Worm (Caenorhabditis elegans): Measurements from ENCODE around the gene srsx-39.
"Not testable (repeated sequence)": the region's sequence is repeated elsewhere in the genome, so short reads cannot be mapped to it uniquely, and the experiment has no call there.

The srsx-39 gene

DNA sequence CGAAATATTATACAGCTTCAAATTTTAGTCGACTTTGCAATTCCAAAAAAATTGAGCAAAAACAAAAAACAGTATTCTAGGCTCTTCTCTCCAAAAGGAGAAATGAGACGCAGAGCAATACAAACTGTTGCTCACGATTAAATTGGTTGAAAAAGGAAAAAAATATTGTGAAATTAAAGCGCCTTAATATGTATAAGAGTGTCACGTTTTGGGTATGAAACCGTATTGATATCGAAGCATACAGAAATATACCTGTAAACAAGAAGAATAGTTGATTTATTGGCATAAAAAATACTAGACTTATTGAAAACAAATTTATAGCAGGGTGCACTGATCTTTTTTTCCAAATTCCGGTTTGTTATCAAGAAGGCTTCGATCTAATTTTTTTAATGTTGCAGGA is 9.2 kb upstream of the srsx-39 start, which contains the start of gene M01B2.13:
Gene M01B2.13 (minus strand): TSS at position 101 of the 400 bp plus-strand sequence.
- no peak for TF ChIP-seq sox-4 (tag; optimal IDR thresholded peaks at IDR 0.05)
- no peak for TF ChIP-seq blmp-1 (tag; optimal IDR thresholded peaks at IDR 0.05)
- TF ChIP-seq ceh-8 (GFP tag; optimal IDR thresholded peaks at IDR 0.05) = no peak
- no peak for TF ChIP-seq snu-23 (GFP tag; optimal IDR thresholded peaks at IDR 0.05)
- TF ChIP-seq ama-1 (optimal IDR thresholded peaks at IDR 0.05) = no peak
- no peak for TF ChIP-seq nhr-76 (tag; optimal IDR thresholded peaks at IDR 0.05)
- TF ChIP-seq ets-5 (GFP tag; IDR thresholded peaks at IDR 0.05) = no peak
- TF ChIP-seq nhr-237 (tag; optimal IDR thresholded peaks at IDR 0.05) = no peak
- no peak for TF ChIP-seq zip-4 (GFP tag; optimal IDR thresholded peaks at IDR 0.05)
- TF ChIP-seq lsy-2 (tag; optimal IDR thresholded peaks at IDR 0.05) = no peak
- no peak for TF ChIP-seq efl-3 (GFP tag; optimal IDR thresholded peaks at IDR 0.05)

DNA sequence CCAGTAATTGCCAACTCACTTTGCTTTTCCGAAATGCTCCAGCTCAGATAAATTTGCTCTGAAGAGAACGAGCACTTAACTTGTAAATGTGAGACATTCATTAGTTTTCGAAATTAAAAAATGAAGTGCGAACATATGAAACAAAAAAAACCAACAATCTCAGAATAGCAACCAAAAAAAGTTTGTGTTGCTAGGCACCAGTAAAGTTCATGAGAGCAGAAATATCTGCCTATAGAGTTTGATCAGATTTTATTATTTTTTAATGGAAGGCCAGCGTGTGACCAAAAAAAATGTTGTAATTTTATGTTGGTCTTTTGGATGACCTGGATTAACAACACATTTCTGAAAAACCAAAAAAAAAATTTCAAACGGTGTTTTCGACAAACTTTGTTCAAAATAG is 7.6 kb upstream of the srsx-39 start, which contains the start of gene M01B2.12:
Gene M01B2.12 (minus strand): TSS at position 101 of the 400 bp plus-strand sequence.
- no peak for TF ChIP-seq efl-3 (GFP tag; optimal IDR thresholded peaks at IDR 0.05)

ce11 chrV:15262336-15262735 is 5.8 kb upstream of the srsx-39 start, which contains the start of gene M01B2.10:
Gene M01B2.10, minus strand, starts transcription at chrV:15262436.
- not testable (repeated sequence) for TF ChIP-seq nhr-47 (tag; optimal IDR thresholded peaks at IDR 0.05); ztf-11 (tag; optimal IDR thresholded peaks at IDR 0.05); zip-4 (GFP tag; optimal IDR thresholded peaks at IDR 0.05)

- TF ChIP-seq nhr-28 (tag; optimal IDR thresholded peaks at IDR 0.05) (no peak), dsc-1 (tag; optimal IDR thresholded peaks at IDR 0.05) (peak; percentile 0), mep-1 (tag; optimal IDR thresholded peaks at IDR 0.05) (no peak), pag-3 (tag; optimal IDR thresholded peaks at IDR 0.05; ENCODE audit: borderline replicate concordance, insufficient read depth) (no peak), sptf-1 (tag; optimal IDR thresholded peaks at IDR 0.05) (no peak), fkh-8 (tag; optimal IDR thresholded peaks at IDR 0.05) (no peak)
Measured at ce11 chrV:15259904-15260303, 3.3 kb upstream of the srsx-39 start, which contains the start of gene M01B2.8. Gene M01B2.8, plus strand, starts transcription at chrV:15260204.

- TF ChIP-seq tbx-2 (tag; optimal IDR thresholded peaks at IDR 0.05) (no peak), ama-1 (optimal IDR thresholded peaks at IDR 0.05) (no peak), lir-3 (tag; optimal IDR thresholded peaks at IDR 0.05; ENCODE audit: poor library complexity) (no peak), nhr-71 (tag; optimal IDR thresholded peaks at IDR 0.05) (no peak), F16B12.6 (tag; optimal IDR thresholded peaks at IDR 0.05) (no peak), unc-130 (tag; optimal IDR thresholded peaks at IDR 0.05) (no peak), unc-30 (tag; optimal IDR thresholded peaks at IDR 0.05) (no peak), nhr-237 (tag; optimal IDR thresholded peaks at IDR 0.05) (no peak), mep-1 (tag; optimal IDR thresholded peaks at IDR 0.05) (no peak), hlh-4 (tag; optimal IDR thresholded peaks at IDR 0.05) (no peak), ceh-90 (tag; optimal IDR thresholded peaks at IDR 0.05) (no peak)
Measured at ce11 chrV:15259049-15259448, 2.5 kb upstream of the srsx-39 start, which contains the start of gene srsx-37. Gene srsx-37, minus strand, starts transcription at chrV:15259149.

DNA sequence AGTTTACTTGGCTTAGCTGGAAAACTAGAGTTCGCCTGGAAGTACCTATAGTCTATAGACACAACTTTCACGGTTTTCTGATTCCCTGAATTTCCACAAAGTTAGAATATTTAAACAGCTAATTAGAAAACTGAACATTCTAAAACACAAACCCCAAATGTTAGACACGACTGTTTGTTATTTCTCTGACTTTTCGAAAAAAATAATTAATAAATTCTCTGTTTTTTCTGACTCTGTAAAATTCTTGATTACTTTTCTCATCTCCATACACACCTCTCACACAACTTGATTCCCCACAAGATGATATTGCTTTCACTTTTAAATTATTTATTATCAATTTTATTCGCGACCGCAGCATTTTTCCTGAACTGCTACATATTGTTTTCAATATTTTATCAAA is 3.0 kb downstream of the srsx-39 start, which contains the start of gene srbc-75:
Gene srbc-75 (plus strand): TSS at position 301 of the 400 bp plus-strand sequence.
- TF ChIP-seq pqm-1 (tag; optimal IDR thresholded peaks at IDR 0.05) = no peak
- TF ChIP-seq hlh-17 (GFP tag; optimal IDR thresholded peaks at IDR 0.05; ENCODE audit: borderline replicate concordance) = no peak
- TF ChIP-seq blmp-1 (tag; optimal IDR thresholded peaks at IDR 0.05) = peak; percentile 3
- TF ChIP-seq nhr-84 (tag; optimal IDR thresholded peaks at IDR 0.05) = no peak
- TF ChIP-seq nhr-19 (GFP tag; conservative IDR thresholded peaks at IDR 0.05) = no peak

All from whole organism, L1 larva.